Fruit fly (Drosophila melanogaster) whole organism, embryonic: ENCODE data around the gene CG12012.

Experiments
- Bgb ChIP-seq: fragments of 200-800 bp; sonication (Bioruptor generic); IDR thresholded peaks from 2 replicates; pipeline ENCODE4 v1.3.6; 2022; ENCODE audit warnings: missing biosample characterization, missing genetic modification characterization; ENCODE audit not compliant: partially characterized antibody
- Blimp-1 ChIP-seq: fragments of 200-800 bp; sonication (Bioruptor generic); optimal IDR thresholded peaks from 3 replicates; lab custom pipeline; 2018; ENCODE audit warnings: missing biosample characterization, missing genetic modification characterization, mild to moderate bottlenecking, moderate library complexity, missing genetic modification reagents
- Bteb2 ChIP-seq: fragments of 200-800 bp; sonication (Bioruptor generic); optimal IDR thresholded peaks from 2 replicates; lab custom pipeline; 2016; ENCODE audit warnings: missing biosample characterization, missing genetic modification characterization
- CG10565 ChIP-seq: fragments of 200-800 bp; sonication (Bioruptor generic); optimal IDR thresholded peaks from 3 replicates; lab custom pipeline; 2016; ENCODE audit warnings: missing biosample characterization, mild to moderate bottlenecking, missing genetic modification characterization
- CG12391 ChIP-seq: fragments of 200-800 bp; sonication (Bioruptor generic); optimal IDR thresholded peaks from 3 replicates; lab custom pipeline; 2018; ENCODE audit warnings: missing biosample characterization, mild to moderate bottlenecking, missing genetic modification characterization, moderate library complexity
- CG14014 ChIP-seq: fragments of 200-800 bp; sonication (Bioruptor generic); IDR thresholded peaks from 2 replicates; pipeline ENCODE4 v1.3.6; 2022; ENCODE audit warnings: missing biosample characterization, missing genetic modification characterization
- CG1529 ChIP-seq: fragments of 200-800 bp; sonication (Bioruptor generic); optimal IDR thresholded peaks from 3 replicates; lab custom pipeline; 2018; ENCODE audit warnings: missing biosample characterization, missing genetic modification characterization
- CG17385 ChIP-seq: fragments of 200-800 bp; sonication (Bioruptor generic); optimal IDR thresholded peaks from 3 replicates; lab custom pipeline; 2018; ENCODE audit warnings: missing biosample characterization, mild to moderate bottlenecking, missing genetic modification characterization
- CG17829 ChIP-seq: fragments of 200-800 bp; optimal IDR thresholded peaks from 2 replicates; lab custom pipeline; 2019; ENCODE audit warnings: missing biosample characterization, mild to moderate bottlenecking, missing genetic modification characterization, moderate library complexity
- CG2199 ChIP-seq: fragments of 200-800 bp; sonication (Bioruptor generic); IDR thresholded peaks from 3 replicates; pipeline ENCODE4 v1.3.6; 2022; ENCODE audit warnings: missing biosample characterization, missing genetic modification characterization
- CG31441 ChIP-seq: fragments of 200-800 bp; sonication (Bioruptor generic); IDR thresholded peaks from 2 replicates; pipeline ENCODE4 v1.3.6; 2022; ENCODE audit warnings: missing biosample characterization, missing genetic modification characterization
- CG3281 ChIP-seq: fragments of 200-800 bp; sonication (Bioruptor generic); optimal IDR thresholded peaks from 3 replicates; lab custom pipeline; 2017; ENCODE audit warnings: missing biosample characterization, mild to moderate bottlenecking, missing genetic modification characterization
- CG34422 ChIP-seq: fragments of 200-800 bp; sonication (Bioruptor generic); IDR thresholded peaks from 3 replicates; pipeline ENCODE4 v1.3.6; 2022; ENCODE audit warnings: missing biosample characterization, missing genetic modification characterization
- CG4328 ChIP-seq: fragments of 200-800 bp; sonication (Bioruptor generic); optimal IDR thresholded peaks from 3 replicates; lab custom pipeline; 2017; ENCODE audit warnings: missing biosample characterization, missing genetic modification reagents, missing genetic modification characterization
- CG8281 ChIP-seq: fragments of 200-800 bp; sonication (Bioruptor generic); optimal IDR thresholded peaks from 2 replicates; lab custom pipeline; 2018; ENCODE audit warnings: missing biosample characterization, mild to moderate bottlenecking, missing genetic modification characterization, moderate library complexity
- CG8290 ChIP-seq, 3 experiments: fragments of 200-800 bp; sonication (Bioruptor generic); optimal IDR thresholded peaks; 2 replicates each; lab custom pipeline; 2016 to 2019; ENCODE audit warnings: missing biosample characterization in 3 of 3, missing genetic modification characterization in 3 of 3, mild to moderate bottlenecking in 2 of 3, moderate library complexity in 1 of 3
- CoRest ChIP-seq: fragments of 200-800 bp; sonication (Bioruptor generic); optimal IDR thresholded peaks from 3 replicates; lab custom pipeline; 2018; ENCODE audit warnings: missing biosample characterization, mild to moderate bottlenecking, missing genetic modification characterization, moderate library complexity
- D19A ChIP-seq: fragments of 200-800 bp; optimal IDR thresholded peaks from 3 replicates; lab custom pipeline; 2019; ENCODE audit warnings: missing biosample characterization, mild to moderate bottlenecking, missing genetic modification characterization, moderate library complexity
- Dad ChIP-seq: fragments of 200-800 bp; sonication (Bioruptor generic); optimal IDR thresholded peaks from 3 replicates; lab custom pipeline; 2016; ENCODE audit warnings: missing biosample characterization, missing genetic modification characterization
- Dbx ChIP-seq: fragments of 200-800 bp; sonication (Bioruptor generic); IDR thresholded peaks from 3 replicates; pipeline ENCODE4 v1.3.6; 2022; ENCODE audit warnings: missing biosample characterization, missing genetic modification characterization
- Dfd ChIP-seq, 2 experiments: fragments of >200 bp; optimal IDR thresholded peaks; 2 replicates each; lab custom pipeline; 2017; ENCODE audit warnings: missing biosample characterization in 2 of 2, missing genetic modification characterization in 2 of 2
- Doc3 ChIP-seq: fragments of 200-800 bp; sonication (Bioruptor generic); IDR thresholded peaks from 3 replicates; pipeline ENCODE4 v1.3.6; 2022; ENCODE audit warnings: missing biosample characterization, missing genetic modification characterization; ENCODE audit not compliant: partially characterized antibody
- Drgx ChIP-seq: fragments of 200-800 bp; sonication (Bioruptor generic); IDR thresholded peaks from 2 replicates; pipeline ENCODE4 v1.3.6; 2022; ENCODE audit warnings: missing biosample characterization, missing genetic modification characterization
- E2f1 ChIP-seq: fragments of 200-800 bp; sonication (Bioruptor generic); IDR thresholded peaks from 2 replicates; pipeline ENCODE4 v1.3.6; 2022; ENCODE audit warnings: missing biosample characterization, missing genetic modification characterization
- E2f2 ChIP-seq: fragments of 200-800 bp; sonication (Bioruptor generic); IDR thresholded peaks from 2 replicates; pipeline ENCODE4 v1.3.6; 2022; ENCODE audit warnings: missing biosample characterization, missing genetic modification characterization
- HHEX ChIP-seq: fragments of 200-800 bp; sonication (Bioruptor generic); optimal IDR thresholded peaks from 3 replicates; lab custom pipeline; 2017; ENCODE audit warnings: missing biosample characterization, mild to moderate bottlenecking, missing genetic modification characterization, missing genetic modification reagents
- Jarid2 ChIP-seq: fragments of 200-800 bp; sonication (Bioruptor generic); optimal IDR thresholded peaks from 3 replicates; lab custom pipeline; 2017; ENCODE audit warnings: mild to moderate bottlenecking, missing biosample characterization, missing genetic modification reagents, missing genetic modification characterization
- Myb ChIP-seq: fragments of 200-800 bp; sonication (Bioruptor generic); optimal IDR thresholded peaks from 2 replicates; lab custom pipeline; 2016; ENCODE audit warnings: missing biosample characterization, missing genetic modification characterization
- PHDP ChIP-seq: fragments of 200-800 bp; sonication (Bioruptor generic); optimal IDR thresholded peaks from 3 replicates; lab custom pipeline; 2018; ENCODE audit warnings: missing biosample characterization, mild to moderate bottlenecking, missing genetic modification characterization, moderate library complexity
- Ptx1 ChIP-seq: fragments of 200-800 bp; sonication (Bioruptor generic); IDR thresholded peaks from 2 replicates; pipeline ENCODE4 v1.3.6; 2022; ENCODE audit warnings: missing biosample characterization, missing genetic modification characterization
- Taf1 ChIP-seq: fragments of 200-800 bp; sonication (Bioruptor generic); IDR thresholded peaks from 2 replicates; pipeline ENCODE4 v1.3.6; 2022; ENCODE audit warnings: missing biosample characterization, missing genetic modification characterization
- amos ChIP-seq: fragments of 200-800 bp; sonication (Bioruptor generic); IDR thresholded peaks from 2 replicates; pipeline ENCODE4 v1.3.6; 2022; ENCODE audit warnings: missing biosample characterization, missing genetic modification characterization; ENCODE audit not compliant: partially characterized antibody
- aop ChIP-seq: fragments of 200-800 bp; sonication (Bioruptor generic); IDR thresholded peaks from 2 replicates; pipeline ENCODE4 v1.3.6; 2022; ENCODE audit warnings: missing biosample characterization, missing genetic modification characterization
- bbx ChIP-seq: fragments of 200-800 bp; sonication (Bioruptor generic); IDR thresholded peaks from 2 replicates; pipeline ENCODE4 v1.3.6; 2022; ENCODE audit warnings: missing biosample characterization, missing genetic modification characterization; ENCODE audit not compliant: partially characterized antibody
- chinmo ChIP-seq: fragments of 200-800 bp; sonication (Bioruptor generic); IDR thresholded peaks from 4 replicates; pipeline ENCODE4 v1.3.6; 2022; ENCODE audit warnings: missing biosample characterization, missing genetic modification characterization; ENCODE audit not compliant: partially characterized antibody
- chm ChIP-seq: fragments of 200-800 bp; sonication (Bioruptor generic); IDR thresholded peaks from 2 replicates; pipeline ENCODE4 v1.3.6; 2022; ENCODE audit warnings: missing biosample characterization, missing genetic modification characterization
- eve ChIP-seq, 2 experiments: fragments of >200 bp; optimal IDR thresholded peaks; 2 replicates each; lab custom pipeline; 2017; ENCODE audit warnings: missing biosample characterization in 2 of 2, missing genetic modification characterization in 2 of 2
- gsb ChIP-seq: fragments of 200-800 bp; sonication (Bioruptor generic); IDR thresholded peaks from 2 replicates; pipeline ENCODE4 v1.3.6; 2022; ENCODE audit warnings: missing biosample characterization, missing genetic modification characterization
- hb ChIP-seq: fragments of 200-800 bp; sonication (Bioruptor generic); IDR thresholded peaks from 3 replicates; pipeline ENCODE4 v1.3.6; 2022; ENCODE audit warnings: missing biosample characterization, missing genetic modification characterization; ENCODE audit not compliant: partially characterized antibody
- hkb ChIP-seq, 2 experiments: fragments of 200-800 bp in 1 of 2; fragments of >200 bp in 1 of 2; sonication (Bioruptor generic) in 1 of 2; IDR thresholded peaks in 1 of 2; optimal IDR thresholded peaks in 1 of 2; 2 replicates each; pipeline versions ENCODE4 v1.3.6 to Lab custom; 2017 to 2022; ENCODE audit warnings: missing biosample characterization in 1 of 2, missing genetic modification characterization in 1 of 2
- kah ChIP-seq: fragments of 200-800 bp; sonication (Bioruptor generic); optimal IDR thresholded peaks from 2 replicates; lab custom pipeline; 2018; ENCODE audit warnings: missing biosample characterization, mild to moderate bottlenecking, missing genetic modification characterization
- lilli ChIP-seq: fragments of 200-800 bp; sonication (Bioruptor generic); optimal IDR thresholded peaks from 3 replicates; lab custom pipeline; 2016; ENCODE audit warnings: missing biosample characterization, missing genetic modification characterization
- lola ChIP-seq, 3 experiments: fragments of >200 bp in 2 of 3; fragments of 200-800 bp in 1 of 3; sonication (Bioruptor generic) in 1 of 3; optimal IDR thresholded peaks; 2 replicates each; lab custom pipeline; 2017 to 2019; ENCODE audit warnings: missing biosample characterization in 3 of 3, missing genetic modification characterization in 3 of 3, mild to moderate bottlenecking in 1 of 3, moderate library complexity in 1 of 3
- mld ChIP-seq: fragments of 200-800 bp; sonication (Bioruptor generic); IDR thresholded peaks from 3 replicates; pipeline ENCODE4 v1.3.6; 2022; ENCODE audit warnings: missing biosample characterization, missing genetic modification characterization; ENCODE audit not compliant: partially characterized antibody
- nom ChIP-seq: fragments of 200-800 bp; sonication (Bioruptor generic); optimal IDR thresholded peaks from 2 replicates; lab custom pipeline; 2017; ENCODE audit warnings: missing biosample characterization, missing genetic modification characterization, mild to moderate bottlenecking, moderate library complexity, missing genetic modification reagents
- psq ChIP-seq: fragments of 200-800 bp; sonication (Bioruptor generic); optimal IDR thresholded peaks from 2 replicates; lab custom pipeline; 2017; ENCODE audit warnings: missing biosample characterization, missing genetic modification characterization
- so ChIP-seq: fragments of 200-800 bp; sonication (Bioruptor generic); IDR thresholded peaks from 3 replicates; pipeline ENCODE4 v1.3.6; 2022; ENCODE audit warnings: missing biosample characterization, missing genetic modification characterization
- stwl ChIP-seq: fragments of 200-800 bp; sonication (Bioruptor generic); optimal IDR thresholded peaks from 3 replicates; lab custom pipeline; 2018; ENCODE audit warnings: missing biosample characterization, mild to moderate bottlenecking, missing genetic modification characterization, moderate library complexity
- trem ChIP-seq: fragments of 200-800 bp; optimal IDR thresholded peaks from 3 replicates; lab custom pipeline; 2019; ENCODE audit warnings: missing biosample characterization, mild to moderate bottlenecking, missing genetic modification characterization, moderate library complexity

Gene CG12012

DNA sequence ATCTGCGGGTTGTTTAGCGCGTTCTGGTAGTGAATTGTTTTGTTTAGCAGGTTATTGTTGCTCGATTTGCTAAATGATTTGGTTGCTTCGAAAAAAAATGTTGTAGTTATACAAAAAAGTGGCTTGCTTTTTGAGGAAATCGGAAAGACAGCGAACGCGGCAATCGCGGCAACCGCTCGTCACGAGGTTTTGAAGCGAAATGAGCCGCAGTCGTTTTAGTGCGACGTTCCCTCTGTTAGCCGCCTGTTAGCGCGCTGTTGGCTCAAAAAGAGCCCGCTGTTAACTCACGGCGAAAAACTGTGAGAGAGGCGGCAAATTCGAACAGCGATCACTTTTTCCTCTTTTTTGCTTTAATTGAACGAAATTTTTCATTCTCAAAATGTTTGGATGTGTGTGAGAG lies 41.2 kb downstream of the CG12012 start:
- no peak for TF ChIP-seq eve (GFP tag; optimal IDR thresholded peaks at IDR 0.05; lab: Kevin White, UChicago)
- no peak for TF ChIP-seq CG8281 (tag; lab: Kevin White, UChicago)
- no peak for TF ChIP-seq CG1529
- peak; percentile 14 for TF ChIP-seq CG17829 (tag; lab: Kevin White, UChicago)
- TF ChIP-seq CG31441 (GFP tag; lab: Robert Waterston, UW): no peak
- no peak for TF ChIP-seq hkb (optimal IDR thresholded peaks at IDR 0.05; lab: Kevin White, UChicago)
- TF ChIP-seq hkb (GFP tag; IDR thresholded peaks at IDR 0.05; lab: Robert Waterston, UW): peak; percentile 37; the same call in 1 of the 2 replicates
- peak; percentile 19 for TF ChIP-seq D19A (tag; lab: Kevin White, UChicago)
- 0 out of 3 replicates have a peak, but pooled peaks have one; percentile 32 for TF ChIP-seq Dbx (GFP tag; lab: Robert Waterston, UW)
- no peak for TF ChIP-seq Dad (GFP tag; lab: Kevin White, UChicago)
- no peak for TF ChIP-seq E2f2 (GFP tag; lab: Robert Waterston, UW)
- no peak for TF ChIP-seq CG17385 (GFP tag; lab: Kevin White, UChicago)
- TF ChIP-seq amos (GFP tag; lab: Robert Waterston, UW): peak; percentile 31; the same call in 1 of the 2 replicates
- no peak for TF ChIP-seq trem (tag; lab: Kevin White, UChicago)
- TF ChIP-seq CG34422 (GFP tag; lab: Robert Waterston, UW): peak; percentile 21; the same call in 1 of the 3 replicates
- no peak for TF ChIP-seq CoRest (tag; lab: Kevin White, UChicago)
- no peak for TF ChIP-seq CG4328 (GFP tag; lab: Kevin White, UChicago)
- TF ChIP-seq chinmo (GFP tag; lab: Robert Waterston, UW): no peak
- TF ChIP-seq CG2199: peak; percentile 58; the same call in 1 of the 3 replicates
- TF ChIP-seq E2f1 (GFP tag; lab: Robert Waterston, UW): no peak
- TF ChIP-seq Doc3 (GFP tag; lab: Robert Waterston, UW): no peak
- TF ChIP-seq Dfd (GFP tag; optimal IDR thresholded peaks at IDR 0.05; lab: Kevin White, UChicago): no peak
- no peak for TF ChIP-seq Ptx1 (GFP tag; lab: Robert Waterston, UW)
- TF ChIP-seq hb (GFP tag; lab: Robert Waterston, UW): no peak
- peak; percentile 96 for TF ChIP-seq chm (GFP tag; lab: Robert Waterston, UW)
- TF ChIP-seq lola (GFP tag; optimal IDR thresholded peaks at IDR 0.05; lab: Kevin White, UChicago): no peak
- no peak for TF ChIP-seq mld (GFP tag; lab: Robert Waterston, UW)
- no peak for TF ChIP-seq so (GFP tag; lab: Robert Waterston, UW)
- TF ChIP-seq PHDP (tag; lab: Kevin White, UChicago): peak; percentile 7
- TF ChIP-seq nom (GFP tag; lab: Kevin White, UChicago): no peak
- no peak for TF ChIP-seq psq (GFP tag; lab: Kevin White, UChicago)
- no peak for TF ChIP-seq Bteb2 (GFP tag; lab: Kevin White, UChicago)
- no peak for TF ChIP-seq lilli
- TF ChIP-seq stwl (tag; lab: Kevin White, UChicago): peak; percentile 10
- no peak for TF ChIP-seq CG10565 (GFP tag; lab: Kevin White, UChicago)
- TF ChIP-seq Drgx (GFP tag; lab: Robert Waterston, UW): no peak
- TF ChIP-seq Jarid2 (GFP tag; lab: Kevin White, UChicago): peak; percentile 97
- TF ChIP-seq gsb: no peak
- TF ChIP-seq CG14014: no peak
- TF ChIP-seq aop (GFP tag; lab: Robert Waterston, UW): no peak
- no peak for TF ChIP-seq CG3281 (GFP tag; lab: Kevin White, UChicago)
- peak; percentile 16; the same call in 1 of the 2 replicates for TF ChIP-seq Bgb
- no peak for TF ChIP-seq HHEX (GFP tag; lab: Kevin White, UChicago)
- no peak for TF ChIP-seq Blimp-1 (GFP tag; lab: Kevin White, UChicago)
- TF ChIP-seq CG12391: no peak
- no peak for TF ChIP-seq Myb (GFP tag; lab: Kevin White, UChicago)
- peak; percentile 52 for TF ChIP-seq bbx (GFP tag; lab: Robert Waterston, UW)
- no peak for TF ChIP-seq Taf1 (GFP tag; lab: Robert Waterston, UW)
- TF ChIP-seq CG8290 (GFP tag; optimal IDR thresholded peaks at IDR 0.05; lab: Kevin White, UChicago): no peak
- peak in 1 of 2 experiments; percentile 61 for TF ChIP-seq CG8290 (tag; optimal IDR thresholded peaks at IDR 0.05; lab: Kevin White, UChicago)
- TF ChIP-seq kah (GFP tag; lab: Kevin White, UChicago): peak; percentile 10
